Fruit fly (Drosophila melanogaster): ENCODE results near the gene Idgf4.

DNA sequence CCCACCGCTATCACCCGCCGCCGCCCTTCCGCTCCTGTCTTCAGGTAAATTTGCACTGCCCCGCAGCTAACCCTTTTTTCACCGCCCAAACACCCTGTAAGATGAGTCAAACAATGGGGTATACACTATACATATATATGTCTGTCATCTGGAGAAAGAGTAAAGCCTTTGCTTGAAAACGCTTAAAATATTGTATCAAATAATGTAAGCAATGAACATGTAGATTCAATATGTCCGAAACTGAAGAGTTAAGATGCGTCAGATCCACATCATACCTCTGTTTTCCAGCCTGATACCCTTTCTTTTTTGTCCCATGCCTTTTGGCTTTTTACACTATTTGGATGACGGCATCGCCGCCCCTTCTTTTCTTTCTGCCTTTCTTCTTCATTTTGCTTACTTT lies 37.9 kb downstream of the Idgf4 start:
- TF ChIP-seq toe (GFP tag; optimal IDR thresholded peaks at IDR 0.05) (no peak), cnc (optimal IDR thresholded peaks at IDR 0.05) (no peak), CG7045 (GFP tag; optimal IDR thresholded peaks at IDR 0.05) (no peak), bab1 (GFP tag; optimal IDR thresholded peaks at IDR 0.05) (peak; percentile 36), kay (GFP tag; ENCODE audit: borderline replicate concordance) (no peak), tj (GFP tag; optimal IDR thresholded peaks at IDR 0.05) (no peak), Hr96 (GFP tag; optimal IDR thresholded peaks at IDR 0.05) (no peak), CG1620 (GFP tag; optimal IDR thresholded peaks at IDR 0.05) (no peak), Crg-1 (GFP tag; optimal IDR thresholded peaks at IDR 0.05) (no peak)
